Fruit fly (Drosophila melanogaster): ENCODE results near the gene Mst27D.

Mst27D gene

dm6 chr2L:7037773-7038327 lies 22.8 kb downstream of the Mst27D start, which contains the start of gene milt (continued):
- TF ChIP-seq CG13624 (GFP tag; optimal IDR thresholded peaks at IDR 0.05) (peak; percentile 38), Antp (GFP tag; optimal IDR thresholded peaks at IDR 0.05) (no peak), z (GFP tag; IDR thresholded peaks at IDR 0.05) (no peak), sug (tag; optimal IDR thresholded peaks at IDR 0.05) (no peak), CG4854 (GFP tag; optimal IDR thresholded peaks at IDR 0.05) (no peak), twi (tag; optimal IDR thresholded peaks at IDR 0.05) (peak; percentile 40), CG12744 (GFP tag; optimal IDR thresholded peaks at IDR 0.05) (peak; percentile 2), Meics (GFP tag; optimal IDR thresholded peaks at IDR 0.05) (no peak), mam (GFP tag; optimal IDR thresholded peaks at IDR 0.05) (no peak), CG16815 (GFP tag; optimal IDR thresholded peaks at IDR 0.05) (no peak), vfl (GFP tag; optimal IDR thresholded peaks at IDR 0.05) (no peak), CG8478 (optimal IDR thresholded peaks at IDR 0.05) (no peak), cad (GFP tag; optimal IDR thresholded peaks at IDR 0.05) (no peak), CG4820 (GFP tag; optimal IDR thresholded peaks at IDR 0.05) (no peak), sens (GFP tag) (peak; percentile 70), Chrac-16 (GFP tag; optimal IDR thresholded peaks at IDR 0.05) (no peak), Optix (GFP tag; IDR thresholded peaks at IDR 0.05) (no peak), CG14441 (GFP tag; IDR thresholded peaks at IDR 0.05) (no peak), wor (GFP tag; IDR thresholded peaks at IDR 0.05) (no peak), CG6272 (GFP tag; IDR thresholded peaks at IDR 0.05) (no peak), CG17568 (GFP tag; optimal IDR thresholded peaks at IDR 0.05) (no peak), HLH3B (GFP tag; IDR thresholded peaks at IDR 0.05) (no peak), CG2678 (tag; optimal IDR thresholded peaks at IDR 0.05) (no peak), dpn (GFP tag; optimal IDR thresholded peaks at IDR 0.05) (peak; percentile 15 to 24), sqz (GFP tag; optimal IDR thresholded peaks at IDR 0.05) (peak; percentile 93), wek (GFP tag; optimal IDR thresholded peaks at IDR 0.05) (no peak), CG2116 (GFP tag; optimal IDR thresholded peaks at IDR 0.05) (peak; percentile 94), kay (GFP tag; optimal IDR thresholded peaks at IDR 0.05) (no peak), Nf-YA (GFP tag; IDR thresholded peaks at IDR 0.05) (no peak), CG12659 (GFP tag; optimal IDR thresholded peaks at IDR 0.05) (peak; percentile 63), Med (GFP tag) (peak; percentile 72), CG11696 (GFP tag; IDR thresholded peaks at IDR 0.05) (no peak), CG7556 (GFP tag; optimal IDR thresholded peaks at IDR 0.05) (no peak), CG10209 (GFP tag; optimal IDR thresholded peaks at IDR 0.05) (no peak), CG13123 (GFP tag; optimal IDR thresholded peaks at IDR 0.05) (no peak), gt (GFP tag; IDR thresholded peaks at IDR 0.05) (no peak), wdn (GFP tag; IDR thresholded peaks at IDR 0.05) (no peak), amos (GFP tag; IDR thresholded peaks at IDR 0.05; ENCODE audit: partially characterized antibody) (peak; percentile 90), CG13775 (GFP tag; optimal IDR thresholded peaks at IDR 0.05) (no peak), unc-4 (GFP tag; IDR thresholded peaks at IDR 0.05; ENCODE audit: partially characterized antibody) (peak; percentile 82), CG13287 (GFP tag; IDR thresholded peaks at IDR 0.05; ENCODE audit: partially characterized antibody) (peak; percentile 84), Trl (optimal IDR thresholded peaks at IDR 0.05) (no peak), Trl (GFP tag; optimal IDR thresholded peaks at IDR 0.05) (no peak), CG10366 (GFP tag; IDR thresholded peaks at IDR 0.05) (no peak), NC2α (GFP tag; optimal IDR thresholded peaks at IDR 0.05) (no peak), E2f2 (GFP tag; IDR thresholded peaks at IDR 0.05) (peak; percentile 72), pho (GFP tag; optimal IDR thresholded peaks at IDR 0.05) (no peak), hkb (optimal IDR thresholded peaks at IDR 0.05) (no peak), hkb (GFP tag; IDR thresholded peaks at IDR 0.05) (peak; percentile 41; the same call in 1 of the 2 replicates), CG3163 (GFP tag; optimal IDR thresholded peaks at IDR 0.05) (no peak), Awh (GFP tag; IDR thresholded peaks at IDR 0.05) (no peak), CG34376 (GFP tag; optimal IDR thresholded peaks at IDR 0.05) (no peak), Opbp (GFP tag; IDR thresholded peaks at IDR 0.05; ENCODE audit: partially characterized antibody) (peak; percentile 91)

All from whole organism, embryonic.